Worm (Caenorhabditis elegans) whole organism, midembryonic: ENCODE results near the gene ZK686.2.

ENCODE experiments used
- cog-1 ChIP-seq: sonication (generic microtip); optimal IDR thresholded peaks from 2 replicates; lab custom pipeline; 2016; ENCODE audit warnings: missing genetic modification characterization, missing compliant biosample characterization
- flt-1 ChIP-seq: fragments of 200-800 bp; sonication (Bioruptor generic); IDR thresholded peaks from 2 replicates; pipeline ENCODE4 v1.3.6; 2022; ENCODE audit warnings: missing genetic modification characterization, missing compliant biosample characterization
- klf-2 ChIP-seq: fragments of 200-800 bp; sonication (Bioruptor generic); conservative IDR thresholded peaks from 2 replicates; pipeline ENCODE4 v1.3.6; 2022; ENCODE audit warnings: missing genetic modification reagents, missing genetic modification characterization, missing compliant biosample characterization
- med-1 ChIP-seq: sonication (generic microtip); optimal IDR thresholded peaks from 2 replicates; lab custom pipeline; 2017; ENCODE audit warnings: missing genetic modification characterization, mild to moderate bottlenecking, missing compliant biosample characterization, antibody characterized with exemption, missing genetic modification reagents; ENCODE audit not compliant: insufficient read depth
- ref-1 ChIP-seq: fragments of 200-800 bp; sonication (Bioruptor generic); conservative IDR thresholded peaks from 2 replicates; pipeline ENCODE4 v1.3.6; 2022; ENCODE audit warnings: missing genetic modification reagents, missing genetic modification characterization, missing compliant biosample characterization
- tab-1 ChIP-seq: fragments of 200-800 bp; sonication (Bioruptor generic); IDR thresholded peaks from 2 replicates; pipeline ENCODE4 v1.3.6; 2022; ENCODE audit warnings: missing genetic modification characterization, missing compliant biosample characterization
- ztf-23 ChIP-seq: fragments of 200-800 bp; sonication (Bioruptor generic); IDR thresholded peaks from 2 replicates; pipeline ENCODE4 v1.3.6; 2022; ENCODE audit warnings: missing genetic modification reagents, missing genetic modification characterization, missing compliant biosample characterization
- ztf-29 ChIP-seq: fragments of 200-800 bp; sonication (Bioruptor generic); IDR thresholded peaks from 2 replicates; pipeline ENCODE4 v1.3.6; 2022; ENCODE audit warnings: missing genetic modification reagents, missing genetic modification characterization, missing compliant biosample characterization

- TF ChIP-seq flt-1 (GFP tag; lab: Robert Waterston, UW) (0 out of 2 replicates have a peak, but pooled peaks have one; percentile 17), cog-1 (tag; lab: Kevin White, UChicago) (peak; percentile 39), klf-2 (no peak), med-1 (GFP tag; lab: Kevin White, UChicago) (no peak), ref-1 (GFP tag; lab: Robert Waterston, UW) (no peak), ztf-29 (GFP tag; lab: Robert Waterston, UW) (no peak), tab-1 (no peak), ztf-23 (GFP tag; lab: Robert Waterston, UW) (no peak)
Measured at ce11 chrIII:7728494-7728893, 37.4 kb downstream of the ZK686.2 start.
